Fruit fly (Drosophila melanogaster): ENCODE measurements around the gene CG2712.

DNA sequence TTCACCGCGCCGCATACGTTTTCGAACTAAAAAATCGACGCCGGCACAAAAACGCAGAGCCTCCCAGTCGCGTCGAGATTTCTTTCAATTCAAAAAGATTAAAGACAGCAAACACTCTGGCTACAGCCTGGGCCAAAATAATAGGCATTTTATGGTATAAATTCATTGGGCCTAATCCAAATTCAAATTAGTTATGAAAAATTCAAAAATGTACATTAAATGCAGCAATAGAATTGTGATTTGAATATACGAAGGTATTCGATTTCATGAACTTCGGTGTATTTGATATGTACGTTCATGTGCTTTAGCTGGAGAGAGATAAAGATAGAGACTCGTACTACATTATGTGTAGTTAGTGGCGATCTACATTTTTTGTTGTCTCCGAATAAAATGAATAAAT lies 11.8 kb downstream of the CG2712 start, which contains the start of gene Syx4:
- TF ChIP-seq psq (optimal IDR thresholded peaks at IDR 0.05) (no peak), Sin3A (optimal IDR thresholded peaks at IDR 0.05) (no peak), Myc (optimal IDR thresholded peaks at IDR 0.05) (no peak)
